Worm (Caenorhabditis elegans): Measurements from ENCODE around the gene F20D12.12.

ce11 chrIV:7927218-7927617 is 20.0 kb upstream of the F20D12.12 start, which contains the start of gene C49H3.12:
- TF ChIP-seq lin-38 (GFP tag; IDR thresholded peaks at IDR 0.05): no peak
- TF ChIP-seq dmd-8 (GFP tag; IDR thresholded peaks at IDR 0.05): no peak

Data from whole organism, L4 larva.